Worm (Caenorhabditis elegans) whole organism, young adult: Measurements from ENCODE around the gene srx-92.

ENCODE experiments used
- K11D2.4 ChIP-seq: fragments of 200-800 bp; sonication (Bioruptor generic); IDR thresholded peaks from 2 replicates; pipeline ENCODE4 v1.3.6; 2022; ENCODE audit warnings: missing genetic modification reagents, missing genetic modification characterization, missing compliant biosample characterization
- Y53F4B.3 ChIP-seq: fragments of 200-800 bp; sonication (Bioruptor generic); IDR thresholded peaks from 2 replicates; pipeline ENCODE4 v1.3.6; 2022; ENCODE audit warnings: missing genetic modification reagents, missing genetic modification characterization, missing compliant biosample characterization
- akir-1 ChIP-seq: fragments of 200-800 bp; sonication (Bioruptor generic); optimal IDR thresholded peaks from 2 replicates; lab custom pipeline; 2018; ENCODE audit warnings: mild to moderate bottlenecking, missing genetic modification characterization, moderate library complexity, missing compliant biosample characterization
- ama-1 ChIP-seq, 3 experiments: fragments of 150-350 bp in 1 of 3; sonication (generic microtip) in 2 of 3; optimal IDR thresholded peaks; 2 replicates each; lab custom pipeline; 2014 to 2018; ENCODE audit warnings: missing biosample characterization in 2 of 3, missing genetic modification characterization in 2 of 3, missing genetic modification reagents in 2 of 3
- aptf-2 ChIP-seq: fragments of 200-800 bp; sonication (Bioruptor generic); conservative IDR thresholded peaks from 2 replicates; pipeline ENCODE4 v1.3.6; 2022; ENCODE audit warnings: missing genetic modification reagents, missing genetic modification characterization, missing compliant biosample characterization
- die-1 ChIP-seq: sonication (generic microtip); optimal IDR thresholded peaks from 2 replicates; lab custom pipeline; 2016; ENCODE audit warnings: missing genotype, mild to moderate bottlenecking, missing genetic modification characterization, missing compliant biosample characterization
- efl-1 ChIP-seq: fragments of 150-350 bp; optimal IDR thresholded peaks from 2 replicates; lab custom pipeline; 2014; ENCODE audit warnings: missing biosample characterization, missing genetic modification reagents, missing genetic modification characterization
- lag-1 ChIP-seq: fragments of 200-800 bp; sonication (Bioruptor generic); IDR thresholded peaks from 2 replicates; pipeline ENCODE4 v1.3.6; 2022; ENCODE audit warnings: missing genetic modification reagents, missing genetic modification characterization, missing compliant biosample characterization
- lsy-27 ChIP-seq: sonication (generic microtip); optimal IDR thresholded peaks from 2 replicates; lab custom pipeline; 2017; ENCODE audit warnings: missing genetic modification characterization, mild to moderate bottlenecking, missing compliant biosample characterization, antibody characterized with exemption, missing genotype, borderline replicate concordance; ENCODE audit not compliant: insufficient read depth
- pha-4 ChIP-seq: fragments of 150-350 bp; sonication (generic microtip); optimal IDR thresholded peaks from 2 replicates; lab custom pipeline; 2014; ENCODE audit warnings: missing biosample characterization, missing genetic modification reagents, missing genetic modification characterization
- sdz-38 ChIP-seq: sonication (generic microtip); optimal IDR thresholded peaks from 2 replicates; lab custom pipeline; 2016; ENCODE audit warnings: missing genotype, missing genetic modification characterization, missing compliant biosample characterization
- sea-2 ChIP-seq: fragments of 200-800 bp; sonication (Bioruptor generic); IDR thresholded peaks from 2 replicates; pipeline ENCODE4 v1.3.6; 2022; ENCODE audit warnings: missing genetic modification characterization, missing compliant biosample characterization
- zim-3 ChIP-seq: sonication (generic microtip); optimal IDR thresholded peaks from 2 replicates; lab custom pipeline; 2017; ENCODE audit warnings: mild to moderate bottlenecking, missing genetic modification characterization, moderate library complexity, missing compliant biosample characterization
- ztf-25 ChIP-seq: fragments of 200-800 bp; sonication (Bioruptor generic); IDR thresholded peaks from 2 replicates; pipeline ENCODE4 v1.3.6; 2022; ENCODE audit warnings: missing genetic modification reagents, missing genetic modification characterization, missing compliant biosample characterization

- no peak for TF ChIP-seq ama-1 (optimal IDR thresholded peaks at IDR 0.05; lab: Kevin White, UChicago)
- TF ChIP-seq ama-1 (GFP tag; optimal IDR thresholded peaks at IDR 0.05; lab: Kevin White, UChicago) = no peak
- no peak for TF ChIP-seq lsy-27 (tag; lab: Kevin White, UChicago)
- TF ChIP-seq Y53F4B.3 (GFP tag; lab: Robert Waterston, UW) = no peak
- TF ChIP-seq efl-1 (GFP tag; lab: Kevin White, UChicago) = no peak
- no peak for TF ChIP-seq pha-4
- TF ChIP-seq akir-1 (GFP tag; lab: Kevin White, UChicago) = no peak
- TF ChIP-seq die-1 (tag; lab: Kevin White, UChicago) = no peak
- TF ChIP-seq ztf-25 (GFP tag; lab: Robert Waterston, UW) = no peak
- TF ChIP-seq lag-1 (GFP tag; lab: Robert Waterston, UW) = no peak
- TF ChIP-seq zim-3 (tag; lab: Kevin White, UChicago) = no peak
- no peak for TF ChIP-seq sea-2 (GFP tag; lab: Robert Waterston, UW)
- no peak for TF ChIP-seq aptf-2 (GFP tag; lab: Robert Waterston, UW)
- TF ChIP-seq sdz-38 (tag; lab: Kevin White, UChicago) = no peak
- TF ChIP-seq K11D2.4 (GFP tag; lab: Robert Waterston, UW) = no peak
Observed at ce11 chrV:7356684-7357083, 31.5 kb upstream of the srx-92 start, which contains the start of gene C03G6.21.
